Fruit fly (Drosophila melanogaster): ENCODE data around the gene CG43350.

Gene CG43350

dm6 chr2L:9387240-9387672 lies 37.9 kb downstream of the CG43350 start, which contains the start of gene Aldh:
TSS of gene Aldh (plus strand) at chr2L:9387389.
- TF ChIP-seq CG8478 (optimal IDR thresholded peaks at IDR 0.05) (no peak), pan (optimal IDR thresholded peaks at IDR 0.05) (no peak), usp (GFP tag; optimal IDR thresholded peaks at IDR 0.05) (no peak), EcR (GFP tag; optimal IDR thresholded peaks at IDR 0.05) (no peak), Dll (optimal IDR thresholded peaks at IDR 0.05) (no peak), psq (optimal IDR thresholded peaks at IDR 0.05) (no peak)

DNA sequence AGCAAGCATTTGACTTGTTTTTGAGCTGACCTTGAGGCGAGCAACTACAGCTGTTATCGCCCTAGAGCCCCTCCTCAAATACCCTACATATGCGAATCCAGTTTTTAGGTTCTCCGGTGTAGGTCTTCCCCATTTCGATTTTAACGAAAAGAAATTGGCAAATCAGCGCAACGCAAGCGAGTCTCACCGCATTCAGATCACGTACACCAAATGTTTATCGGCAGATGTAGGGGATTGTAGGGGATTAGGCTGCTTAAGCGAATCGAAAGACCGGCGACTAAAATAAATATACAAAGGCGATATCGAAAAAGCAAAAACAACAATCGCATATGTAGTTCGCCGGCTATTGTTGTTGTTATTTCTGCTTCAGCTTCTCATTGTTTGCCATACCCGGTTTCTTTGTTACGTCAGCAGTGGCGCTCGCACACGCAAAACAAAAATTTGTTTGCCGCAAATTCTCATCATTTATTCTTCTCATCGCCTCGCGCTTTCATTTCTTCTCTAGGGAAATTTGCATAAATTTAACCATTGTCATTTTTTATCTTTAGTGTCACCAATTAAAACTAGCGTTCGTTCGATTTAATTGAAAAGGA lies 38.8 kb downstream of the CG43350 start:
- no peak for TF ChIP-seq EcR (GFP tag; optimal IDR thresholded peaks at IDR 0.05)
- no peak for TF ChIP-seq psq (optimal IDR thresholded peaks at IDR 0.05)
- TF ChIP-seq CG8478 (optimal IDR thresholded peaks at IDR 0.05) = no peak
- TF ChIP-seq Dll (optimal IDR thresholded peaks at IDR 0.05) = no peak
- no peak for TF ChIP-seq pan (optimal IDR thresholded peaks at IDR 0.05)
- no peak for TF ChIP-seq usp (GFP tag; optimal IDR thresholded peaks at IDR 0.05)

DNA sequence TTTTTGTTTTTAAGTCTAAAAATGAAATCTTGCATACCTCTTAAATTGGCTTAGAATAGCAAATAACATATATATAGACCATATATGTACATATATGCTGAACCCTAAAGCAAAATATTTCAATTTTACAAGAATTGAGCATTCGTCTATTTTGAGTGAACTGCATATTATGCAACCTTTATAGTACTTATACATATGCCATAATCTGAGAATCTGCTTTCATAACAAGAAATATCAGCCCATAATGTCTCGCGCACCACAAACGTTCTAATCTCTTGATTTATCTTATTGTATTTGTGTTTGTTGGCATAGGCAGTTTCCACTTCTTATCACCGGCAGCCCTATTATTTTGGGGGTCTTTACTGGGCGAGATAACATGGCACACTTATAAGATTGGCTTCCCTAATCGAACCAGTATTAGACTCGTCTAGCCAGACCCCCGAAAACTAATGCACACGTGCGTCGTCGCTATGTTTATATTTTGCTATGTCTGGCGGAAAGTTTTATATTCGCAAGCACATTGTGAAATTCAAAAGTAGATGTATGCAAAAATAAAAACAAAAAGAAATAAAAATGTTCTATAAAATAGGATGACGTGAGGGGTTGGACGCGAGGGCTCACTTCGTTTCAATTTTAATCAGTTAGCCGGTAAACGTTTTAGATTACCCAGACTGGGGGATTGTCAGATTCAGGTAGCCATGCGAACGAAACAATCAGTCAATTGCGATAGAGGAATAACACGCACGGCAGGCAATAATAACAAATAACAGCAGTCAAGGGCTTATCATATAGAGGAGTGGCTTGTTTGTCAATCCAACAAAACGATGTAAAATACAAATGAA lies 39.8 kb downstream of the CG43350 start:
- no peak for TF ChIP-seq usp (GFP tag; optimal IDR thresholded peaks at IDR 0.05)
- no peak for TF ChIP-seq psq (optimal IDR thresholded peaks at IDR 0.05)
- no peak for TF ChIP-seq pan (optimal IDR thresholded peaks at IDR 0.05)
- TF ChIP-seq Dll (optimal IDR thresholded peaks at IDR 0.05) = no peak
- no peak for TF ChIP-seq EcR (GFP tag; optimal IDR thresholded peaks at IDR 0.05)

- TF ChIP-seq pan (optimal IDR thresholded peaks at IDR 0.05) (no peak), Dll (optimal IDR thresholded peaks at IDR 0.05) (no peak), psq (optimal IDR thresholded peaks at IDR 0.05) (no peak), usp (GFP tag; optimal IDR thresholded peaks at IDR 0.05) (no peak), CG8478 (optimal IDR thresholded peaks at IDR 0.05) (no peak), EcR (GFP tag; optimal IDR thresholded peaks at IDR 0.05) (no peak)
Measured at dm6 chr2L:9396396-9396795, 47.0 kb downstream of the CG43350 start.

dm6 chr2L:9397888-9398287 lies 48.5 kb downstream of the CG43350 start, which contains the start of gene CG4438:
TSS of gene CG4438 (minus strand) at chr2L:9397988.
- TF ChIP-seq usp (GFP tag; optimal IDR thresholded peaks at IDR 0.05) (no peak), EcR (GFP tag; optimal IDR thresholded peaks at IDR 0.05) (no peak), Dll (optimal IDR thresholded peaks at IDR 0.05) (no peak), CG8478 (optimal IDR thresholded peaks at IDR 0.05) (no peak)
